Fruit fly (Drosophila melanogaster): Measurements from ENCODE around the gene CG33191.

CG33191 gene

dm6 chr3R:8793726-8794125, 14.0 kb upstream of the CG33191 start:
- no peak for TF ChIP-seq Myc (optimal IDR thresholded peaks at IDR 0.05)
- TF ChIP-seq psq (optimal IDR thresholded peaks at IDR 0.05), result no peak
- TF ChIP-seq ttk (optimal IDR thresholded peaks at IDR 0.05), result no peak
- TF ChIP-seq Sin3A (optimal IDR thresholded peaks at IDR 0.05), result no peak
- TF ChIP-seq h (optimal IDR thresholded peaks at IDR 0.05), result no peak

dm6 chr3R:8792463-8793175, 12.9 kb upstream of the CG33191 start:
- TF ChIP-seq ttk (optimal IDR thresholded peaks at IDR 0.05), result no peak
- TF ChIP-seq psq (optimal IDR thresholded peaks at IDR 0.05), result no peak
- no peak for TF ChIP-seq insv (optimal IDR thresholded peaks at IDR 0.05)
- no peak for TF ChIP-seq h (optimal IDR thresholded peaks at IDR 0.05)
- TF ChIP-seq Myc (optimal IDR thresholded peaks at IDR 0.05), result no peak
- TF ChIP-seq Sin3A (optimal IDR thresholded peaks at IDR 0.05), result no peak

dm6 chr3R:8788722-8789400, 9.1 kb upstream of the CG33191 start:
- TF ChIP-seq Myc (optimal IDR thresholded peaks at IDR 0.05), result no peak
- TF ChIP-seq ttk (optimal IDR thresholded peaks at IDR 0.05), result no peak
- no peak for TF ChIP-seq h (optimal IDR thresholded peaks at IDR 0.05)
- TF ChIP-seq insv (optimal IDR thresholded peaks at IDR 0.05), result no peak
- no peak for TF ChIP-seq Sin3A (optimal IDR thresholded peaks at IDR 0.05)
- no peak for TF ChIP-seq psq (optimal IDR thresholded peaks at IDR 0.05)

dm6 chr3R:8787538-8788282, 8.0 kb upstream of the CG33191 start:
- TF ChIP-seq psq (optimal IDR thresholded peaks at IDR 0.05), result no peak
- TF ChIP-seq ttk (optimal IDR thresholded peaks at IDR 0.05), result no peak
- TF ChIP-seq h (optimal IDR thresholded peaks at IDR 0.05), result no peak
- no peak for TF ChIP-seq Sin3A (optimal IDR thresholded peaks at IDR 0.05)
- no peak for TF ChIP-seq insv (optimal IDR thresholded peaks at IDR 0.05)
- no peak for TF ChIP-seq Myc (optimal IDR thresholded peaks at IDR 0.05)

- TF ChIP-seq insv (optimal IDR thresholded peaks at IDR 0.05), result no peak
- TF ChIP-seq h (optimal IDR thresholded peaks at IDR 0.05), result no peak
- no peak for TF ChIP-seq Sin3A (optimal IDR thresholded peaks at IDR 0.05)
- no peak for TF ChIP-seq Myc (optimal IDR thresholded peaks at IDR 0.05)
- no peak for TF ChIP-seq psq (optimal IDR thresholded peaks at IDR 0.05)
- TF ChIP-seq ttk (optimal IDR thresholded peaks at IDR 0.05), result no peak
Measured at dm6 chr3R:8785451-8785850, 5.7 kb upstream of the CG33191 start.

- TF ChIP-seq psq (optimal IDR thresholded peaks at IDR 0.05) (no peak), Myc (optimal IDR thresholded peaks at IDR 0.05) (no peak), ttk (optimal IDR thresholded peaks at IDR 0.05) (no peak), h (optimal IDR thresholded peaks at IDR 0.05) (no peak), Sin3A (optimal IDR thresholded peaks at IDR 0.05) (no peak), insv (optimal IDR thresholded peaks at IDR 0.05) (no peak)
Measured at dm6 chr3R:8784788-8785187, 5.1 kb upstream of the CG33191 start.

dm6 chr3R:8780689-8781088, 966 bp upstream of the CG33191 start, which contains the start of gene CG33189:
TSS of gene CG33189 (minus strand) at chr3R:8780789.
- no peak for TF ChIP-seq Sin3A (optimal IDR thresholded peaks at IDR 0.05)
- TF ChIP-seq ttk (optimal IDR thresholded peaks at IDR 0.05), result no peak
- TF ChIP-seq insv (optimal IDR thresholded peaks at IDR 0.05), result no peak
- TF ChIP-seq Myc (optimal IDR thresholded peaks at IDR 0.05), result no peak
- no peak for TF ChIP-seq psq (optimal IDR thresholded peaks at IDR 0.05)
- TF ChIP-seq h (optimal IDR thresholded peaks at IDR 0.05), result no peak

dm6 chr3R:8773135-8773534, 6.6 kb downstream of the CG33191 start, which contains the start of gene CG34301:
TSS of gene CG34301 (plus strand) at chr3R:8773435.
- TF ChIP-seq Sin3A (optimal IDR thresholded peaks at IDR 0.05), result no peak
- TF ChIP-seq insv (optimal IDR thresholded peaks at IDR 0.05), result no peak
- no peak for TF ChIP-seq Myc (optimal IDR thresholded peaks at IDR 0.05)
- no peak for TF ChIP-seq ttk (optimal IDR thresholded peaks at IDR 0.05)
- TF ChIP-seq psq (optimal IDR thresholded peaks at IDR 0.05), result no peak
- TF ChIP-seq h (optimal IDR thresholded peaks at IDR 0.05), result no peak

dm6 chr3R:8772591-8772990, 7.1 kb downstream of the CG33191 start, which contains the start of gene CG13318:
TSS of gene CG13318 (minus strand) at chr3R:8772691.
- TF ChIP-seq psq (optimal IDR thresholded peaks at IDR 0.05) (no peak), Myc (optimal IDR thresholded peaks at IDR 0.05) (no peak), insv (optimal IDR thresholded peaks at IDR 0.05) (no peak), h (optimal IDR thresholded peaks at IDR 0.05) (no peak), Sin3A (optimal IDR thresholded peaks at IDR 0.05) (no peak), ttk (optimal IDR thresholded peaks at IDR 0.05) (no peak)

- no peak for TF ChIP-seq h (optimal IDR thresholded peaks at IDR 0.05)
- no peak for TF ChIP-seq Sin3A (optimal IDR thresholded peaks at IDR 0.05)
- no peak for TF ChIP-seq ttk (optimal IDR thresholded peaks at IDR 0.05)
- no peak for TF ChIP-seq psq (optimal IDR thresholded peaks at IDR 0.05)
Measured at dm6 chr3R:8769094-8769493, 10.6 kb downstream of the CG33191 start, which contains the start of gene CG8236. TSS of gene CG8236 (plus strand) at chr3R:8769394.

- TF ChIP-seq Myc (optimal IDR thresholded peaks at IDR 0.05), result no peak
- TF ChIP-seq ttk (optimal IDR thresholded peaks at IDR 0.05), result no peak
Measured at dm6 chr3R:8767998-8768397, 11.7 kb downstream of the CG33191 start, which contains the start of the genes CG34135 and CG11768. TSS of gene CG34135 (minus strand) at chr3R:8768191. TSS of gene CG11768 (minus strand) at chr3R:8768200.

dm6 chr3R:8748776-8749126, 31.0 kb downstream of the CG33191 start:
- TF ChIP-seq Myc (optimal IDR thresholded peaks at IDR 0.05), result no peak
